Fruit fly (Drosophila melanogaster): Measurements from ENCODE around the gene Nab2.

- TF ChIP-seq EcR (GFP tag; optimal IDR thresholded peaks at IDR 0.05) = no peak
- no peak for TF ChIP-seq CG8478 (optimal IDR thresholded peaks at IDR 0.05)
- no peak for TF ChIP-seq psq (optimal IDR thresholded peaks at IDR 0.05)
- TF ChIP-seq pan (optimal IDR thresholded peaks at IDR 0.05) = no peak
- TF ChIP-seq Dll (optimal IDR thresholded peaks at IDR 0.05) = no peak
Measured at dm6 chr3R:24298534-24298936, 19.7 kb downstream of the Nab2 start.
